Worm (Caenorhabditis elegans): ENCODE results near the gene dat-1.
A peak's percentile ranks its signal among the peaks of the same experiment; 100 is the strongest.

Gene dat-1

DNA sequence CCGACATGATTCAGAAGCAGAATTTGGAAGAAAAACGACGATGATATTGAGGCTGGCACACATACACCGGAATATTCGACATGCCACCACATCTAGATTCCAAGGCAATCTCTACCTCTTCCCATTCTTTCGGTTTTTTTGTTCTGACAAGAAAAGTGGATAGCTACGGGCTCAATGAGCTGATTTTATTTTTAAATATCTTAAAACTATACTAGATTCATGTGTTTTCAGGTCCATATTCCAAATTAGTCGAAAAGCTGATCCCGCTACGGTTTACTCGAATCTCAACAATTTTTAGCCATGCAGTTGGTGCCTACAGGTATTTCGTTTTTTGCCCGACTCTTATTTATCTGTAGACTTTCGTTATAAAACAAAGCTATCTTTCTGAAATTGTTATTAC is at the start of gene dat-1:
dat-1 (plus strand) TSS at position 301 of the 400 bp plus-strand sequence.
- TF ChIP-seq M03D4.4 (tag; optimal IDR thresholded peaks at IDR 0.05) (no peak), hlh-1 (tag; optimal IDR thresholded peaks at IDR 0.05) (no peak), nhr-12 (tag; optimal IDR thresholded peaks at IDR 0.05) (no peak), elt-1 (tag; optimal IDR thresholded peaks at IDR 0.05; ENCODE audit: borderline replicate concordance, insufficient read depth) (no peak), snpc-4 (tag; optimal IDR thresholded peaks at IDR 0.05) (no peak), nhr-76 (tag; optimal IDR thresholded peaks at IDR 0.05) (no peak), ham-2 (GFP tag; optimal IDR thresholded peaks at IDR 0.05) (no peak), sem-2 (GFP tag; optimal IDR thresholded peaks at IDR 0.05) (no peak), ceh-39 (tag; optimal IDR thresholded peaks at IDR 0.05) (no peak), blmp-1 (tag; optimal IDR thresholded peaks at IDR 0.05) (no peak), lin-13 (tag; optimal IDR thresholded peaks at IDR 0.05) (no peak), ztf-11 (tag; optimal IDR thresholded peaks at IDR 0.05) (no peak), zip-8 (tag; optimal IDR thresholded peaks at IDR 0.05) (no peak), ces-1 (GFP tag; optimal IDR thresholded peaks at IDR 0.05) (no peak), sptf-1 (tag; optimal IDR thresholded peaks at IDR 0.05) (no peak), nhr-2 (tag; optimal IDR thresholded peaks at IDR 0.05) (no peak), flh-1 (GFP tag; optimal IDR thresholded peaks at IDR 0.05) (no peak), bed-3 (GFP tag; optimal IDR thresholded peaks at IDR 0.05) (no peak)

DNA sequence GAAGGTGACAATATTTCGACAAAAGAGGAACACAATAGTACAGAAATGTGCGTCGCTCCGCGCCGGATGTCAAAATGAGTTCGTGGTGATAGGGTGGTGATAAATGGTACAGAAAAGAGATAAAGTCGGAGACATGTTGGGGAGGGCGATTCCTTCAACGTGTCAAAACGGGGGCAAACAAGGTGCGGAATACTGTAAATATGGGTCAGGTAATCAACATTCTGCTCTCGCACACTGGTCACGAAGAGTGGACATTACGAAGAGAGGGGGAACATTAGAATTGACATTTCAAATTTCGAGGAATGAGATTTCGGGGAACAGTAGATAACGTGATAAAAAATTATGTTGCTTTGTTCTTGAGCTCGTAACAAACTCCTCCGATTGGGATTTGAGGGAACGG is 43.2 kb upstream of the dat-1 start, which contains the start of gene ZC84.6:
ZC84.6 (minus strand) TSS at position 101 of the 400 bp plus-strand sequence.
- TF ChIP-seq unc-120 (tag; optimal IDR thresholded peaks at IDR 0.05; ENCODE audit: poor library complexity, severe bottlenecking) (no peak), pha-4 (tag; optimal IDR thresholded peaks at IDR 0.05) (no peak), nhr-28 (tag; optimal IDR thresholded peaks at IDR 0.05) (no peak), sptf-1 (tag; optimal IDR thresholded peaks at IDR 0.05) (no peak), unc-62 (GFP tag; optimal IDR thresholded peaks at IDR 0.05) (no peak), ztf-11 (tag; optimal IDR thresholded peaks at IDR 0.05) (no peak)

DNA sequence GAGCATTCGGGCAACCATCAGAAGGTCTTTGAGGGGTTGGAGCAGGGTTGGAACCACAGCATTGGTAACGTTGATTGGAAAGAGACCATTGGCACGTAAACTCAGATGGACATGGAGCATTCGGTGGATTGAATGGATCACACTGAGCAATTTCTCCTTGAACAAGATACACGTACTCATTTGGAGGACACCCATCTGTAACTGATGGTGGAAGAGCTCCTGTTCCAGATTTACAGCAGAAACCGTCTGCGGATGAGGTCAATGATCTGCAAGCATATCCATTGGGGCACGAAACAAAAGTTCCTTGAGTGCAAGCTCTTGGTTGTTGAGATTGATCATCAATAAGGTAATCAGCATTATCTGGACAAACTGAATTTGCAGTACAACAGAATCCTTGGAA is 40.8 kb upstream of the dat-1 start:
- no peak for TF ChIP-seq sem-2 (GFP tag; optimal IDR thresholded peaks at IDR 0.05)
- no peak for TF ChIP-seq cnd-1 (tag; optimal IDR thresholded peaks at IDR 0.05)
- no peak for TF ChIP-seq nhr-76 (tag; optimal IDR thresholded peaks at IDR 0.05)
- no peak for TF ChIP-seq nhr-12 (tag; optimal IDR thresholded peaks at IDR 0.05)

DNA sequence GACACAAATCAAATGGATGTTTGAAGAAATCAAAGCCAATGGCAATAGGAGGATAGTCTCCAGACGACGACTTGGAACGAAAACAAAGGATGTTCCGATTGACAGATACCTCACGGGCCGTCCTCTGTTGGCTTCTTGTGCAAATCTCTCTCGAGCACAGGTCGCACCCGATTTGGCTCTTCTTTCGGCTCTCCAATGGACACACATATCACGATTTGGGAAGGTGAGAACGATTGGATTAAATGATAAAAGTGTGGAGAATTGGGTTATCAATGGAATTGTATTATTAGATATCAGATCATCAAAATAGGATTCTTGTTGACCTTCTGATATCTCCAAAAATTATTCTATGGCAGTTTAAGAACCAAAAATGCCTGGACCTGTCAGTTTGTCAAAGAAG is 36.6 kb upstream of the dat-1 start, which contains the start of gene ZC84.1:
ZC84.1 (minus strand) TSS at position 101 of the 400 bp plus-strand sequence.
- no peak for TF ChIP-seq sptf-1 (tag; optimal IDR thresholded peaks at IDR 0.05)
- no peak for TF ChIP-seq nhr-76 (tag; optimal IDR thresholded peaks at IDR 0.05)

DNA sequence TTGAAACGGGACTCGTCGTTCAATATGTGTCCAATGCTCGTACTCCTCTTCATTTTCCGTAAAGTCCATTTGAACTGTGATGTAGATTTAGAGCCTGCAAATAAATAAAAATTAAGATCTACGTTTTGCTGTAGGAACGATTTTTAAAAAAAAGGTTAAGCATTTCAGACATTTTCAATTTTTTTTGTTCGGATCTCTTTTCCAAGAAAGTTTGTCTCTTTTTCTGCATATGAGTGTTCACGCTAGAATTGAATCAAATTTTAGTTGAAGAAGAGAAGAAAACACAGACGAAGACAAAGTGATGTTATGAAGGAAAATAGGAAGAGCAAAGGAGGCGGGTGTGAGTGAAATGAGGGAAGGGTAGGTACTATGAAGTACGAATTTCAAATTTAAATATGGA is 27.4 kb upstream of the dat-1 start, which contains the start of gene npr-29:
npr-29 (minus strand) TSS at position 101 of the 400 bp plus-strand sequence.
- no peak for TF ChIP-seq hlh-1 (tag; optimal IDR thresholded peaks at IDR 0.05)
- TF ChIP-seq cnd-1 (tag; optimal IDR thresholded peaks at IDR 0.05): no peak
- no peak for TF ChIP-seq zip-8 (tag; optimal IDR thresholded peaks at IDR 0.05)
- no peak for TF ChIP-seq unc-120 (tag; optimal IDR thresholded peaks at IDR 0.05; ENCODE audit: poor library complexity, severe bottlenecking)
- TF ChIP-seq nhr-12 (tag; optimal IDR thresholded peaks at IDR 0.05): no peak
- TF ChIP-seq unc-39 (tag; optimal IDR thresholded peaks at IDR 0.05): no peak
- no peak for TF ChIP-seq ztf-11 (tag; optimal IDR thresholded peaks at IDR 0.05)
- no peak for TF ChIP-seq drap-1 (GFP tag; optimal IDR thresholded peaks at IDR 0.05)
- no peak for TF ChIP-seq snpc-4 (tag; optimal IDR thresholded peaks at IDR 0.05)
- TF ChIP-seq nhr-28 (tag; optimal IDR thresholded peaks at IDR 0.05): no peak
- no peak for TF ChIP-seq ceh-83 (GFP tag; optimal IDR thresholded peaks at IDR 0.05)
- no peak for TF ChIP-seq tbx-8 (GFP tag; optimal IDR thresholded peaks at IDR 0.05)
- TF ChIP-seq sem-2 (GFP tag; optimal IDR thresholded peaks at IDR 0.05): no peak
- TF ChIP-seq nhr-2 (tag; optimal IDR thresholded peaks at IDR 0.05): no peak
- TF ChIP-seq elt-1 (tag; optimal IDR thresholded peaks at IDR 0.05; ENCODE audit: borderline replicate concordance, insufficient read depth): no peak

DNA sequence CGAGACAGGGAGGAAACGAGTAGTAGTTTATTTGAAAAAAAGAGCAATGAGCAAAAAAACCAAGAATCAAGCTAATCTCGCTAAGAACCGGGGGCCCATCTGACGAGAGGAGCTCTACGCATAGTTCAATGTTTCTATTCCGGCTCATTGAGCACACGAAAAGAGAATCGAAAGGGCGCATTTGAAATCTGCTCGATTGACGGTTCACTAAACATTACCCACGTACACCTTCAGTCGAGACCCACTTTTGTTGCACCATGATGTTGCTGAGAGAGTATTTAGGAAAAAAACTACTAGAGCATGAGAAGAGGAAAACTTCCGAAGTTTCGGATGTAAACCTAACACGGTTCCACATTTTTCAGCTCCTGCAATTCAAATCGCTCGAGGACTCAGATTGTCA is 17.8 kb upstream of the dat-1 start:
- no peak for TF ChIP-seq mls-2 (tag; optimal IDR thresholded peaks at IDR 0.05)
- no peak for TF ChIP-seq flh-1 (GFP tag; optimal IDR thresholded peaks at IDR 0.05)
- peak; percentile 68 for TF ChIP-seq ceh-83 (GFP tag; optimal IDR thresholded peaks at IDR 0.05)
- TF ChIP-seq mab-5 (tag; optimal IDR thresholded peaks at IDR 0.05): no peak
- TF ChIP-seq mep-1 (tag; optimal IDR thresholded peaks at IDR 0.05): no peak
- TF ChIP-seq ham-2 (GFP tag; optimal IDR thresholded peaks at IDR 0.05): no peak
- no peak for TF ChIP-seq cnd-1 (tag; optimal IDR thresholded peaks at IDR 0.05)
- TF ChIP-seq nhr-12 (tag; optimal IDR thresholded peaks at IDR 0.05): no peak
